Worm (Caenorhabditis elegans): ENCODE data around the gene Y39G8B.10.

- TF ChIP-seq ceh-16 (tag; optimal IDR thresholded peaks at IDR 0.05) (no peak), nhr-23 (tag; optimal IDR thresholded peaks at IDR 0.05) (no peak), nhr-12 (tag; optimal IDR thresholded peaks at IDR 0.05) (no peak), R02D3.7 (tag; optimal IDR thresholded peaks at IDR 0.05) (no peak)
Measured at ce11 chrII:13939531-13939930, 43.4 kb downstream of the Y39G8B.10 start, which contains the start of gene W07G1.1.
